Worm (Caenorhabditis elegans) whole organism, L4 larva: ENCODE data around the gene clc-1.

Source experiments
- D1046.2 ChIP-seq: fragments of 200-800 bp; sonication (Bioruptor generic); IDR thresholded peaks from 2 replicates; pipeline ENCODE4 v1.3.6; 2022; ENCODE audit warnings: missing genetic modification characterization, missing compliant biosample characterization
- F44E2.7 ChIP-seq: fragments of 200-800 bp; sonication (Bioruptor generic); IDR thresholded peaks from 2 replicates; pipeline ENCODE4 v2.1.2; 2022; ENCODE audit warnings: missing genetic modification characterization, missing compliant biosample characterization
- F49E8.2 ChIP-seq: sonication (generic microtip); optimal IDR thresholded peaks from 2 replicates; lab custom pipeline; 2016; ENCODE audit warnings: missing compliant biosample characterization, mild to moderate bottlenecking, missing genetic modification characterization, borderline replicate concordance
- T20F7.1 ChIP-seq: fragments of 200-800 bp; sonication (Bioruptor generic); optimal IDR thresholded peaks from 2 replicates; lab custom pipeline; 2018; ENCODE audit warnings: mild to moderate bottlenecking, missing genetic modification characterization, missing compliant biosample characterization
- T26A8.4 ChIP-seq: fragments of 200-800 bp; sonication (Bioruptor generic); IDR thresholded peaks from 2 replicates; pipeline ENCODE4 v1.3.6; 2022; ENCODE audit warnings: missing genetic modification characterization, missing compliant biosample characterization
- ZK337.2 ChIP-seq: fragments of 200-800 bp; sonication (Bioruptor generic); IDR thresholded peaks from 2 replicates; pipeline ENCODE4 v1.3.6; 2022; ENCODE audit warnings: missing genetic modification reagents, missing genetic modification characterization, missing compliant biosample characterization
- ZK546.5 ChIP-seq, 2 experiments: sonication (generic microtip); optimal IDR thresholded peaks; 2 replicates each; lab custom pipeline; 2017; ENCODE audit warnings: missing biosample characterization in 2 of 2, missing genetic modification characterization in 2 of 2
- attf-4 ChIP-seq: sonication (generic microtip); optimal IDR thresholded peaks from 3 replicates; lab custom pipeline; 2017; ENCODE audit warnings: missing biosample characterization, missing genetic modification characterization
- ceh-44 ChIP-seq: fragments of 200-800 bp; sonication (Bioruptor generic); IDR thresholded peaks from 2 replicates; pipeline ENCODE4 v1.3.6; 2022; ENCODE audit warnings: missing genetic modification reagents, missing genetic modification characterization, missing compliant biosample characterization
- ceh-82 ChIP-seq: sonication (generic microtip); optimal IDR thresholded peaks from 2 replicates; lab custom pipeline; 2017; ENCODE audit warnings: missing biosample characterization, missing genetic modification characterization
- ces-1 ChIP-seq: fragments of 150-350 bp; sonication (generic microtip); optimal IDR thresholded peaks from 4 replicates; lab custom pipeline; 2014; ENCODE audit warnings: missing biosample characterization, missing genetic modification reagents, missing genetic modification characterization
- cey-2 ChIP-seq: sonication (generic microtip); optimal IDR thresholded peaks from 3 replicates; lab custom pipeline; 2017; ENCODE audit warnings: missing genetic modification characterization, mild to moderate bottlenecking, missing compliant biosample characterization, antibody characterized with exemption, borderline replicate concordance; ENCODE audit not compliant: insufficient read depth
- ctbp-1 ChIP-seq: fragments of 200-800 bp; sonication (Bioruptor generic); IDR thresholded peaks from 2 replicates; pipeline ENCODE4 v1.3.6; 2022; ENCODE audit warnings: missing genetic modification reagents, missing genetic modification characterization, missing compliant biosample characterization
- daf-12 ChIP-seq: fragments of 150-350 bp; optimal IDR thresholded peaks from 2 replicates; lab custom pipeline; 2014; ENCODE audit warnings: missing biosample characterization, missing genetic modification reagents, missing genetic modification characterization
- daf-16 ChIP-seq, 3 experiments: sonication (generic microtip); optimal IDR thresholded peaks; 2 replicates each; lab custom pipeline; 2016 to 2017; ENCODE audit warnings: missing genetic modification characterization in 3 of 3, missing genetic modification reagents in 3 of 3, mild to moderate bottlenecking in 2 of 3, missing compliant biosample characterization in 2 of 3, missing biosample characterization in 1 of 3, moderate library complexity in 1 of 3
- dmd-6 ChIP-seq: fragments of 200-800 bp; sonication (Bioruptor generic); IDR thresholded peaks from 2 replicates; pipeline ENCODE4 v1.3.6; 2022; ENCODE audit warnings: missing genetic modification reagents, missing genetic modification characterization, missing compliant biosample characterization
- dpl-1 ChIP-seq: fragments of 150-350 bp; optimal IDR thresholded peaks from 2 replicates; lab custom pipeline; 2014; ENCODE audit warnings: missing biosample characterization, missing genetic modification reagents, missing genetic modification characterization
- dve-1 ChIP-seq: sonication (generic microtip); optimal IDR thresholded peaks from 2 replicates; lab custom pipeline; 2017; ENCODE audit warnings: antibody characterized with exemption, mild to moderate bottlenecking, missing genetic modification characterization, missing compliant biosample characterization; ENCODE audit not compliant: insufficient read depth
- egl-43 ChIP-seq: fragments of 200-800 bp; sonication (Bioruptor generic); IDR thresholded peaks from 2 replicates; pipeline ENCODE4 v1.3.6; 2022; ENCODE audit warnings: missing genetic modification reagents, missing genetic modification characterization, missing compliant biosample characterization
- gei-8 ChIP-seq: fragments of 200-800 bp; sonication (Bioruptor generic); optimal IDR thresholded peaks from 2 replicates; lab custom pipeline; 2018; ENCODE audit warnings: mild to moderate bottlenecking, missing genetic modification characterization, missing compliant biosample characterization
- hlh-11 ChIP-seq: fragments of 200-800 bp; sonication (Bioruptor generic); optimal IDR thresholded peaks from 2 replicates; lab custom pipeline; 2018; ENCODE audit warnings: mild to moderate bottlenecking, missing genetic modification characterization, missing compliant biosample characterization
- hlh-30 ChIP-seq: sonication (generic microtip); optimal IDR thresholded peaks from 2 replicates; lab custom pipeline; 2017; ENCODE audit warnings: antibody characterized with exemption, mild to moderate bottlenecking, missing genetic modification characterization, missing compliant biosample characterization; ENCODE audit not compliant: insufficient read depth
- lin-13 ChIP-seq: fragments of 150-350 bp; optimal IDR thresholded peaks from 2 replicates; lab custom pipeline; 2014; ENCODE audit warnings: missing biosample characterization, missing genetic modification reagents, missing genetic modification characterization
- lin-29 ChIP-seq: fragments of 200-800 bp; sonication (Bioruptor generic); IDR thresholded peaks from 2 replicates; pipeline ENCODE4 v1.3.6; 2022; ENCODE audit warnings: missing genetic modification reagents, missing genetic modification characterization, missing compliant biosample characterization
- lin-38 ChIP-seq: fragments of 200-800 bp; sonication (Bioruptor generic); IDR thresholded peaks from 2 replicates; pipeline ENCODE4 v1.3.6; 2022; ENCODE audit warnings: missing genetic modification reagents, missing genetic modification characterization, missing compliant biosample characterization
- madf-5 ChIP-seq, 2 experiments: fragments of 200-800 bp; sonication (Bioruptor generic); IDR thresholded peaks; 2 replicates each; pipeline ENCODE4 v1.3.6; 2022; ENCODE audit warnings: missing compliant biosample characterization in 2 of 2, missing genetic modification characterization in 2 of 2
- madf-9 ChIP-seq: fragments of 200-800 bp; sonication (Bioruptor generic); conservative IDR thresholded peaks from 2 replicates; pipeline ENCODE4 v1.3.6; 2022; ENCODE audit warnings: missing genetic modification reagents, missing genetic modification characterization, missing compliant biosample characterization
- mdl-1 ChIP-seq, 2 experiments: fragments of 150-350 bp in 1 of 2; sonication (generic microtip) in 1 of 2; optimal IDR thresholded peaks; 2 replicates each; lab custom pipeline; 2014 to 2017; ENCODE audit warnings: missing biosample characterization in 2 of 2, missing genetic modification characterization in 2 of 2
- mep-1 ChIP-seq: fragments of 150-350 bp; sonication (generic microtip); optimal IDR thresholded peaks from 3 replicates; lab custom pipeline; 2014; ENCODE audit warnings: missing biosample characterization, missing genetic modification characterization
- mes-2 ChIP-seq: sonication (generic microtip); optimal IDR thresholded peaks from 2 replicates; lab custom pipeline; 2016; ENCODE audit warnings: missing genotype, mild to moderate bottlenecking, missing genetic modification characterization, missing compliant biosample characterization; ENCODE audit not compliant: poor library complexity, severe bottlenecking
- nhr-102 ChIP-seq: sonication (generic microtip); optimal IDR thresholded peaks from 2 replicates; lab custom pipeline; 2016; ENCODE audit warnings: mild to moderate bottlenecking, missing genetic modification characterization, moderate library complexity, missing compliant biosample characterization
- nhr-28 ChIP-seq: fragments of 150-350 bp; optimal IDR thresholded peaks from 2 replicates; lab custom pipeline; 2014; ENCODE audit warnings: missing biosample characterization, missing genetic modification characterization
- nhr-48 ChIP-seq: sonication (generic microtip); optimal IDR thresholded peaks from 2 replicates; lab custom pipeline; 2016; ENCODE audit warnings: mild to moderate bottlenecking, missing genetic modification characterization, missing compliant biosample characterization
- nhr-6 ChIP-seq: fragments of 150-350 bp; optimal IDR thresholded peaks from 2 replicates; lab custom pipeline; 2014; ENCODE audit warnings: missing biosample characterization, missing genetic modification characterization
- nhr-76 ChIP-seq: fragments of 150-350 bp; optimal IDR thresholded peaks from 2 replicates; lab custom pipeline; 2014; ENCODE audit warnings: missing biosample characterization, missing genetic modification characterization
- nhr-77 ChIP-seq: fragments of 150-350 bp; optimal IDR thresholded peaks from 2 replicates; lab custom pipeline; 2014; ENCODE audit warnings: missing biosample characterization, missing genetic modification characterization
- php-3 ChIP-seq: fragments of 200-800 bp; sonication (Bioruptor generic); IDR thresholded peaks from 2 replicates; pipeline ENCODE4 v1.3.6; 2022; ENCODE audit warnings: missing genetic modification reagents, missing genetic modification characterization, missing compliant biosample characterization
- pqm-1 ChIP-seq: sonication (generic microtip); optimal IDR thresholded peaks from 2 replicates; lab custom pipeline; 2017; ENCODE audit warnings: missing biosample characterization, missing genetic modification characterization
- rbr-2 ChIP-seq: sonication (generic microtip); optimal IDR thresholded peaks from 2 replicates; lab custom pipeline; 2016; ENCODE audit warnings: missing genotype, missing genetic modification characterization, missing compliant biosample characterization
- sdz-12 ChIP-seq: fragments of 200-800 bp; sonication (Bioruptor generic); optimal IDR thresholded peaks from 2 replicates; lab custom pipeline; 2018; ENCODE audit warnings: mild to moderate bottlenecking, missing genetic modification characterization, missing compliant biosample characterization
- set-16 ChIP-seq: fragments of 200-800 bp; sonication (Bioruptor generic); IDR thresholded peaks from 2 replicates; pipeline ENCODE4 v1.3.6; 2022; ENCODE audit warnings: missing genetic modification reagents, missing genetic modification characterization, missing compliant biosample characterization
- unc-130 ChIP-seq: sonication (generic microtip); optimal IDR thresholded peaks from 2 replicates; lab custom pipeline; 2016; ENCODE audit warnings: missing genetic modification reagents, missing genetic modification characterization, missing compliant biosample characterization
- unc-39 ChIP-seq: sonication (generic microtip); optimal IDR thresholded peaks from 2 replicates; lab custom pipeline; 2017; ENCODE audit warnings: missing biosample characterization, missing genetic modification characterization
- unc-62 ChIP-seq, 3 experiments: fragments of 150-350 bp in 1 of 3; sonication (generic microtip); optimal IDR thresholded peaks in 2 of 3; peaks in 1 of 3; 1 replicate in 1 of 3; 2 replicates in 2 of 3; lab custom pipeline; 2014 to 2017; ENCODE audit warnings: missing biosample characterization in 3 of 3, missing genetic modification characterization in 3 of 3, missing genetic modification reagents in 3 of 3, missing genotype in 1 of 3
- vab-7 ChIP-seq: fragments of 200-800 bp; sonication (Bioruptor generic); IDR thresholded peaks from 2 replicates; pipeline ENCODE4 v1.3.6; 2022; ENCODE audit warnings: missing genetic modification reagents, missing genetic modification characterization, missing compliant biosample characterization
- zag-1 ChIP-seq: fragments of 150-350 bp; optimal IDR thresholded peaks from 2 replicates; lab custom pipeline; 2014; ENCODE audit warnings: missing biosample characterization, missing genetic modification characterization
- zfp-3 ChIP-seq: fragments of 200-800 bp; sonication (Bioruptor generic); conservative IDR thresholded peaks from 2 replicates; pipeline ENCODE4 v1.3.6; 2022; ENCODE audit warnings: missing genetic modification reagents, missing genetic modification characterization, missing compliant biosample characterization

The clc-1 gene

ce11 chrX:11007393-11007792 lies 39.9 kb upstream of the clc-1 start:
- TF ChIP-seq hlh-11 (peak; percentile 47), madf-9 (GFP tag; lab: Robert Waterston, UW) (no peak), dve-1 (tag; lab: Kevin White, UChicago) (peak; percentile 59), hlh-30 (tag; lab: Kevin White, UChicago) (peak; percentile 8), daf-16 (GFP tag; optimal IDR thresholded peaks at IDR 0.05; lab: Kevin White, UChicago) (no peak), daf-16 (tag; optimal IDR thresholded peaks at IDR 0.05; lab: Kevin White, UChicago) (peak; percentile 63), unc-39 (tag; lab: Kevin White, UChicago) (no peak), dmd-6 (GFP tag; lab: Robert Waterston, UW) (peak; percentile 49), php-3 (peak; percentile 20; the same call in 1 of the 2 replicates), nhr-28 (tag; lab: Kevin White, UChicago) (peak; percentile 21)

DNA sequence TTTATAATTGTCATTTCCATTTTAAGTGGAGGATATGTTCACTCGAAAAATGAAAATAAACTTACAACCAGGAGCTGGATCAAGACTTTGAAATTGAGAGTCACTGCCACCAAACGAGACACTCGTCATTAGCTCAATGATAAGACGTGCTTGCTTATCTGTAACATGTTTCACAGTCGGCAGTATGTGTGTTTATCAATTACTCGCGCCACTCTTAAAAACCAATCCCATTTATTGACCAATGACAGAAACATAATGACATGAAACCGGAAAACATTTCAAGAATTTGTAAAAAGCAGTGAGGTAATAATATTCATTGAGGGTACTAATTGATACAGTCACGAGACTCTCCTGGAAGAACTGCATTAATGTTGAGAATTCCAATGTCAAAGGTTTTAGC lies 39.2 kb upstream of the clc-1 start, which contains the start of gene del-5:
TSS of gene del-5 (minus strand) at position 130 of the 400 bp plus-strand sequence.
- TF ChIP-seq dve-1 (tag; lab: Kevin White, UChicago) = peak; percentile 70
- TF ChIP-seq unc-130 (GFP tag; lab: Kevin White, UChicago) = no peak
- TF ChIP-seq gei-8 (GFP tag; lab: Kevin White, UChicago) = no peak
- no peak for TF ChIP-seq egl-43 (GFP tag; lab: Robert Waterston, UW)
- no peak for TF ChIP-seq nhr-76 (tag; lab: Kevin White, UChicago)
- no peak for TF ChIP-seq ZK546.5 (tag; optimal IDR thresholded peaks at IDR 0.05; lab: Kevin White, UChicago)
- TF ChIP-seq dpl-1 (GFP tag; lab: Kevin White, UChicago) = no peak
- no peak for TF ChIP-seq lin-29
- TF ChIP-seq lin-13 = no peak
- TF ChIP-seq lin-38 (GFP tag; lab: Robert Waterston, UW) = no peak
- no peak for TF ChIP-seq ceh-44 (GFP tag; lab: Robert Waterston, UW)
- no peak for TF ChIP-seq rbr-2 (tag; lab: Kevin White, UChicago)
- TF ChIP-seq attf-4 = no peak
- no peak for TF ChIP-seq F49E8.2 (tag; lab: Kevin White, UChicago)
- peak; percentile 57; the same call in 1 of the 2 replicates for TF ChIP-seq php-3
- no peak for TF ChIP-seq madf-5 (GFP tag; IDR thresholded peaks at IDR 0.05; lab: Robert Waterston, UW)
- TF ChIP-seq F44E2.7 (GFP tag; lab: Robert Waterston, UW) = no peak
- TF ChIP-seq ZK337.2 (GFP tag; lab: Robert Waterston, UW) = no peak
- no peak for TF ChIP-seq T26A8.4 (GFP tag; lab: Robert Waterston, UW)
- TF ChIP-seq pqm-1 (tag; lab: Kevin White, UChicago) = peak; percentile 89
- TF ChIP-seq ces-1 (GFP tag; lab: Kevin White, UChicago) = no peak
- TF ChIP-seq unc-62 (GFP tag; optimal IDR thresholded peaks at IDR 0.05 in 1 of 2; lab: Kevin White, UChicago) = no peak
- TF ChIP-seq unc-62 (tag; optimal IDR thresholded peaks at IDR 0.05; lab: Kevin White, UChicago) = no peak
- TF ChIP-seq daf-12 (tag; lab: Kevin White, UChicago) = no peak
- TF ChIP-seq ceh-82 (tag; lab: Kevin White, UChicago) = no peak
- TF ChIP-seq cey-2 (tag; lab: Kevin White, UChicago) = no peak
- TF ChIP-seq nhr-102 (tag; lab: Kevin White, UChicago) = no peak
- no peak for TF ChIP-seq set-16 (GFP tag; lab: Robert Waterston, UW)
- no peak for TF ChIP-seq zag-1 (tag; lab: Kevin White, UChicago)
- no peak for TF ChIP-seq zfp-3 (GFP tag; lab: Robert Waterston, UW)
- peak; percentile 78 for TF ChIP-seq dmd-6 (GFP tag; lab: Robert Waterston, UW)
- no peak for TF ChIP-seq ctbp-1
- TF ChIP-seq daf-16 (GFP tag; optimal IDR thresholded peaks at IDR 0.05; lab: Kevin White, UChicago) = no peak
- peak; percentile 95 for TF ChIP-seq daf-16 (tag; optimal IDR thresholded peaks at IDR 0.05; lab: Kevin White, UChicago)
- no peak for TF ChIP-seq vab-7
- TF ChIP-seq D1046.2 = no peak
- TF ChIP-seq nhr-48 (tag; lab: Kevin White, UChicago) = no peak
- peak; percentile 41 for TF ChIP-seq nhr-28 (tag; lab: Kevin White, UChicago)
- TF ChIP-seq nhr-77 = peak; percentile 58
- TF ChIP-seq mdl-1 (tag; optimal IDR thresholded peaks at IDR 0.05; lab: Kevin White, UChicago) = no peak
- no peak for TF ChIP-seq mes-2
- TF ChIP-seq mep-1 (tag; lab: Kevin White, UChicago) = no peak
- no peak for TF ChIP-seq nhr-6
- no peak for TF ChIP-seq T20F7.1 (GFP tag; lab: Kevin White, UChicago)
- no peak for TF ChIP-seq sdz-12
